Fruit fly (Drosophila melanogaster): Measurements from ENCODE around the gene TfIIFalpha.

The TfIIFalpha gene

dm6 chr3R:6380129-6380528 is at the start of gene TfIIFalpha, which contains the start of gene CG1024 (continued):
- TF ChIP-seq CG1832 (GFP tag; optimal IDR thresholded peaks at IDR 0.05) (no peak), Max (GFP tag; optimal IDR thresholded peaks at IDR 0.05) (peak; percentile 7), CoRest (tag; optimal IDR thresholded peaks at IDR 0.05) (peak; percentile 24), phol (tag; optimal IDR thresholded peaks at IDR 0.05) (peak; percentile 50), Nf-YC (tag; optimal IDR thresholded peaks at IDR 0.05) (peak; percentile 38), CG11085 (GFP tag; IDR thresholded peaks at IDR 0.05) (no peak), CG12659 (GFP tag; optimal IDR thresholded peaks at IDR 0.05) (peak; percentile 61), sima (GFP tag; optimal IDR thresholded peaks at IDR 0.05) (no peak), CG16813 (GFP tag; IDR thresholded peaks at IDR 0.05; ENCODE audit: partially characterized antibody) (peak; percentile 86), CG30020 (tag; optimal IDR thresholded peaks at IDR 0.05) (peak; percentile 43), nerfin-2 (GFP tag; IDR thresholded peaks at IDR 0.05; ENCODE audit: partially characterized antibody) (peak; percentile 96), CG15269 (tag; optimal IDR thresholded peaks at IDR 0.05) (no peak), al (GFP tag; IDR thresholded peaks at IDR 0.05) (no peak), chinmo (GFP tag; IDR thresholded peaks at IDR 0.05; ENCODE audit: partially characterized antibody) (peak; percentile 78; the same call in 2 of the 4 replicates), Fer1 (GFP tag; optimal IDR thresholded peaks at IDR 0.05) (peak; percentile 20), lilli (GFP tag; optimal IDR thresholded peaks at IDR 0.05) (peak; percentile 20), CG31365 (tag; optimal IDR thresholded peaks at IDR 0.05) (no peak), Ets97D (GFP tag; optimal IDR thresholded peaks at IDR 0.05) (peak; percentile 38), Stat92E (GFP tag; optimal IDR thresholded peaks at IDR 0.05) (peak in 1 of 3 experiments; percentile 24), CG17359 (tag; optimal IDR thresholded peaks at IDR 0.05) (no peak), Chrac-16 (GFP tag; optimal IDR thresholded peaks at IDR 0.05) (no peak), CG10959 (GFP tag; IDR thresholded peaks at IDR 0.05) (no peak), Dll (GFP tag; IDR thresholded peaks at IDR 0.05; ENCODE audit: partially characterized antibody) (peak; percentile 95), ham (GFP tag; IDR thresholded peaks at IDR 0.05) (no peak), dm (GFP tag; optimal IDR thresholded peaks at IDR 0.05) (peak; percentile 31), CG30403 (GFP tag; optimal IDR thresholded peaks at IDR 0.05) (peak; percentile 26), CG14710 (tag; optimal IDR thresholded peaks at IDR 0.05) (peak; percentile 53), nmo (GFP tag; optimal IDR thresholded peaks at IDR 0.05) (peak; percentile 40), CG1603 (tag; optimal IDR thresholded peaks at IDR 0.05) (peak; percentile 23), br (optimal IDR thresholded peaks at IDR 0.05) (no peak), CG11723 (GFP tag; optimal IDR thresholded peaks at IDR 0.05) (no peak), trem (tag; optimal IDR thresholded peaks at IDR 0.05) (peak; percentile 70), HmgZ (tag; optimal IDR thresholded peaks at IDR 0.05) (peak; percentile 44), Rx (GFP tag; IDR thresholded peaks at IDR 0.05) (no peak), disco-r (GFP tag; optimal IDR thresholded peaks at IDR 0.05) (no peak), CG2116 (GFP tag; optimal IDR thresholded peaks at IDR 0.05) (peak; percentile 90), nau (GFP tag; optimal IDR thresholded peaks at IDR 0.05) (no peak), CG10979 (tag; optimal IDR thresholded peaks at IDR 0.05) (peak; percentile 4), Bdp1 (GFP tag; optimal IDR thresholded peaks at IDR 0.05) (no peak), CG14860 (GFP tag; IDR thresholded peaks at IDR 0.05; ENCODE audit: partially characterized antibody) (peak; percentile 95), CG3995 (GFP tag; optimal IDR thresholded peaks at IDR 0.05) (peak; percentile 98), sug (tag; optimal IDR thresholded peaks at IDR 0.05) (peak; percentile 35), zen2 (GFP tag; IDR thresholded peaks at IDR 0.05; ENCODE audit: partially characterized antibody) (peak; percentile 90), inv (GFP tag; IDR thresholded peaks at IDR 0.05; ENCODE audit: partially characterized antibody) (peak; percentile 84), CG9817 (tag; optimal IDR thresholded peaks at IDR 0.05) (no peak), az2 (GFP tag; optimal IDR thresholded peaks at IDR 0.05) (no peak), CG11560 (tag; IDR thresholded peaks at IDR 0.05) (no peak), nerfin-1 (tag; optimal IDR thresholded peaks at IDR 0.05) (peak; percentile 9), Hr51 (GFP tag; optimal IDR thresholded peaks at IDR 0.05) (no peak), CG12155 (GFP tag; optimal IDR thresholded peaks at IDR 0.05) (peak; percentile 32)

Measured in whole organism, embryonic.